Fruit fly (Drosophila melanogaster) whole organism, wandering third instar larva: ENCODE results near the gene CG8668.

Source experiments
- CrebA ChIP-seq: fragments of 200-800 bp; sonication (Bioruptor generic); optimal IDR thresholded peaks from 2 replicates; lab custom pipeline; 2016; ENCODE audit warnings: missing biosample characterization, mild to moderate bottlenecking, missing genetic modification characterization, borderline replicate concordance
- HLH106 ChIP-seq: fragments of 200-800 bp; optimal IDR thresholded peaks from 3 replicates; lab custom pipeline; 2019; ENCODE audit warnings: missing biosample characterization, mild to moderate bottlenecking, missing genetic modification characterization, moderate library complexity
- psq ChIP-seq: fragments of 200-800 bp; sonication (Bioruptor generic); optimal IDR thresholded peaks from 3 replicates; lab custom pipeline; 2017; ENCODE audit warnings: missing biosample characterization, mild to moderate bottlenecking, missing genetic modification characterization, moderate library complexity
- rgr ChIP-seq: fragments of 200-800 bp; sonication (Bioruptor generic); optimal IDR thresholded peaks from 3 replicates; lab custom pipeline; 2016; ENCODE audit warnings: missing biosample characterization, mild to moderate bottlenecking, missing genetic modification characterization
- sage ChIP-seq: fragments of 200-800 bp; sonication (Bioruptor generic); optimal IDR thresholded peaks from 2 replicates; lab custom pipeline; 2016; ENCODE audit warnings: missing biosample characterization, mild to moderate bottlenecking, missing genetic modification characterization
- usp ChIP-seq: fragments of >200 bp; optimal IDR thresholded peaks from 2 replicates; lab custom pipeline; 2017; ENCODE audit warnings: missing biosample characterization, missing genetic modification characterization

DNA sequence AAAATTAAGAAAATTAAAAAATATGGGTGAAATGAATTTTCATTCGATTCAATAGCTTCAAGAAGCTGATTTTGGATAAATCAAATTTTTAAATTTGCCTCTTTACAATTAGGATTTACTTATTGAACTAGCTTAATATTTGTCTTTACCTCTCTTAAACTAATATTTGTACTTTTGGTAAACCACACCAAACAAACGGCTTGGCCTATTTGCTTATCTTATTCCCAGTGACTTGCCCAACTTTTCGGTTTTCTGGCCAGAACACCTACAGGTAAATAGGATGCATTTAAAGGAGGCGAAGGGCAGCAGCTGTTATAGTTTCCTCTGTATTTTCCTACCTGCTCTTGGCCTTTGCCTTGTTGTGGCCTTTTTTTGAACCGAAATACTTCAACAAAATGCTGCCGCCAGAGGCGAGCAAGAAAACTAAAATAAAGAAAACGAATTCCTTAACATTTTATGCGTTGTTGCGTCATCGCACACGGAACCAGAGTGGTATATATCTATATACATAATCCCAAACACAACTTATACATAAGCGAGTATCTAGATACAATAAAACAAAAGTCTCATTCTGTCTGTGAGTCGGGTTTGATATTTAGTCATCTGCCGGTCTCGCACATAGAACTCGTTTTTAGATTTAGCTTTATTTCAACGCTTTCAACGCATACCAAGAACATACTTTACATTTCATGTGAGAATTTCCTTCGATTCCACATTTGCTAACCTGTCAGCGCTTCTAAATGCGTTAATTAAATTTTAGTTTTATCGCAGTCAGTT is 39.2 kb downstream of the CG8668 start:
- no peak for TF ChIP-seq psq (GFP tag; lab: Kevin White, UChicago)
- TF ChIP-seq HLH106 (tag; lab: Kevin White, UChicago) = no peak
- TF ChIP-seq sage (GFP tag; lab: Kevin White, UChicago) = no peak
- TF ChIP-seq CrebA (GFP tag; lab: Kevin White, UChicago) = no peak
- TF ChIP-seq rgr (GFP tag; lab: Kevin White, UChicago) = no peak
- no peak for TF ChIP-seq usp (GFP tag; lab: Kevin White, UChicago)
